Worm (Caenorhabditis elegans): ENCODE measurements around the gene eef-1A.1.

ce11 chrIII:6991465-6991864 is 20.0 kb upstream of the eef-1A.1 start:
- TF ChIP-seq nhr-237 (tag; optimal IDR thresholded peaks at IDR 0.05) = no peak
- TF ChIP-seq ztf-4 (tag; optimal IDR thresholded peaks at IDR 0.05) = no peak
- TF ChIP-seq nhr-11 (tag; optimal IDR thresholded peaks at IDR 0.05) = no peak
- no peak for TF ChIP-seq zag-1 (tag; optimal IDR thresholded peaks at IDR 0.05)
- TF ChIP-seq nhr-28 (tag; optimal IDR thresholded peaks at IDR 0.05) = no peak
- no peak for TF ChIP-seq aly-2 (tag; optimal IDR thresholded peaks at IDR 0.05)
- TF ChIP-seq ztf-11 (tag; optimal IDR thresholded peaks at IDR 0.05) = no peak
- TF ChIP-seq unc-62 (GFP tag; optimal IDR thresholded peaks at IDR 0.05) = no peak

Measured in whole organism, L3 larva.